Worm (Caenorhabditis elegans) whole organism, L4 larva: Measurements from ENCODE around the gene tiar-1.
"Not testable (repeated sequence)": the region's sequence is repeated elsewhere in the genome, so short reads cannot be mapped to it uniquely, and the experiment has no call there.

ENCODE experiments used
- T26A8.4 ChIP-seq: fragments of 200-800 bp; sonication (Bioruptor generic); IDR thresholded peaks from 2 replicates; pipeline ENCODE4 v1.3.6; 2022; ENCODE audit warnings: missing genetic modification characterization, missing compliant biosample characterization
- Y5F2A.4 ChIP-seq: fragments of 200-800 bp; sonication (Bioruptor generic); optimal IDR thresholded peaks from 2 replicates; lab custom pipeline; 2018; ENCODE audit warnings: mild to moderate bottlenecking, missing genetic modification characterization, missing compliant biosample characterization
- ZK546.5 ChIP-seq, 2 experiments: sonication (generic microtip); optimal IDR thresholded peaks; 2 replicates each; lab custom pipeline; 2017; ENCODE audit warnings: missing biosample characterization in 2 of 2, missing genetic modification characterization in 2 of 2
- ama-1 ChIP-seq: fragments of 150-350 bp; optimal IDR thresholded peaks from 2 replicates; lab custom pipeline; 2014; ENCODE audit warnings: inconsistent platforms, mixed read lengths
- arid-1 ChIP-seq: fragments of 200-800 bp; sonication (Bioruptor generic); conservative IDR thresholded peaks from 2 replicates; pipeline ENCODE4 v1.3.6; 2022; ENCODE audit warnings: missing genetic modification reagents, missing genetic modification characterization, missing compliant biosample characterization
- attf-4 ChIP-seq: sonication (generic microtip); optimal IDR thresholded peaks from 3 replicates; lab custom pipeline; 2017; ENCODE audit warnings: missing biosample characterization, missing genetic modification characterization
- ceh-44 ChIP-seq: fragments of 200-800 bp; sonication (Bioruptor generic); IDR thresholded peaks from 2 replicates; pipeline ENCODE4 v1.3.6; 2022; ENCODE audit warnings: missing genetic modification reagents, missing genetic modification characterization, missing compliant biosample characterization
- ceh-62 ChIP-seq: sonication (generic microtip); optimal IDR thresholded peaks from 2 replicates; lab custom pipeline; 2017; ENCODE audit warnings: missing biosample characterization, missing genetic modification characterization
- cey-2 ChIP-seq: sonication (generic microtip); optimal IDR thresholded peaks from 3 replicates; lab custom pipeline; 2017; ENCODE audit warnings: missing genetic modification characterization, mild to moderate bottlenecking, missing compliant biosample characterization, antibody characterized with exemption, borderline replicate concordance; ENCODE audit not compliant: insufficient read depth
- ctbp-1 ChIP-seq: fragments of 200-800 bp; sonication (Bioruptor generic); IDR thresholded peaks from 2 replicates; pipeline ENCODE4 v1.3.6; 2022; ENCODE audit warnings: missing genetic modification reagents, missing genetic modification characterization, missing compliant biosample characterization
- daf-16 ChIP-seq, 3 experiments: sonication (generic microtip); optimal IDR thresholded peaks; 2 replicates each; lab custom pipeline; 2016 to 2017; ENCODE audit warnings: missing genetic modification characterization in 3 of 3, missing genetic modification reagents in 3 of 3, mild to moderate bottlenecking in 2 of 3, missing compliant biosample characterization in 2 of 3, missing biosample characterization in 1 of 3, moderate library complexity in 1 of 3
- daf-8 ChIP-seq: fragments of 200-800 bp; sonication (Bioruptor generic); IDR thresholded peaks from 2 replicates; pipeline ENCODE4 v1.3.6; 2022; ENCODE audit warnings: missing genetic modification characterization, missing compliant biosample characterization
- dmd-6 ChIP-seq: fragments of 200-800 bp; sonication (Bioruptor generic); IDR thresholded peaks from 2 replicates; pipeline ENCODE4 v1.3.6; 2022; ENCODE audit warnings: missing genetic modification reagents, missing genetic modification characterization, missing compliant biosample characterization
- dpl-1 ChIP-seq: fragments of 150-350 bp; optimal IDR thresholded peaks from 2 replicates; lab custom pipeline; 2014; ENCODE audit warnings: missing biosample characterization, missing genetic modification reagents, missing genetic modification characterization
- duxl-1 ChIP-seq: sonication (generic microtip); optimal IDR thresholded peaks from 2 replicates; lab custom pipeline; 2016; ENCODE audit warnings: mild to moderate bottlenecking, missing genetic modification characterization, moderate library complexity, missing compliant biosample characterization; ENCODE audit not compliant: poor library complexity
- dve-1 ChIP-seq: sonication (generic microtip); optimal IDR thresholded peaks from 2 replicates; lab custom pipeline; 2017; ENCODE audit warnings: antibody characterized with exemption, mild to moderate bottlenecking, missing genetic modification characterization, missing compliant biosample characterization; ENCODE audit not compliant: insufficient read depth
- egl-43 ChIP-seq: fragments of 200-800 bp; sonication (Bioruptor generic); IDR thresholded peaks from 2 replicates; pipeline ENCODE4 v1.3.6; 2022; ENCODE audit warnings: missing genetic modification reagents, missing genetic modification characterization, missing compliant biosample characterization
- hif-1 ChIP-seq, 2 experiments: sonication (generic microtip); optimal IDR thresholded peaks; 2 replicates each; lab custom pipeline; 2016 to 2017; ENCODE audit warnings: missing compliant biosample characterization in 2 of 2, missing genetic modification characterization in 2 of 2, missing genetic modification reagents in 2 of 2, missing genotype in 2 of 2, mild to moderate bottlenecking in 1 of 2
- hlh-11 ChIP-seq: fragments of 200-800 bp; sonication (Bioruptor generic); optimal IDR thresholded peaks from 2 replicates; lab custom pipeline; 2018; ENCODE audit warnings: mild to moderate bottlenecking, missing genetic modification characterization, missing compliant biosample characterization
- hlh-30 ChIP-seq: sonication (generic microtip); optimal IDR thresholded peaks from 2 replicates; lab custom pipeline; 2017; ENCODE audit warnings: antibody characterized with exemption, mild to moderate bottlenecking, missing genetic modification characterization, missing compliant biosample characterization; ENCODE audit not compliant: insufficient read depth
- hmg-1.1 ChIP-seq: fragments of 200-800 bp; sonication (Bioruptor generic); IDR thresholded peaks from 2 replicates; pipeline ENCODE4 v1.3.6; 2022; ENCODE audit warnings: missing genetic modification reagents, missing genetic modification characterization, missing compliant biosample characterization
- lin-13 ChIP-seq: fragments of 150-350 bp; optimal IDR thresholded peaks from 2 replicates; lab custom pipeline; 2014; ENCODE audit warnings: missing biosample characterization, missing genetic modification reagents, missing genetic modification characterization
- lin-38 ChIP-seq: fragments of 200-800 bp; sonication (Bioruptor generic); IDR thresholded peaks from 2 replicates; pipeline ENCODE4 v1.3.6; 2022; ENCODE audit warnings: missing genetic modification reagents, missing genetic modification characterization, missing compliant biosample characterization
- lsy-2 ChIP-seq, 2 experiments: fragments of 150-350 bp in 1 of 2; sonication (generic microtip) in 1 of 2; optimal IDR thresholded peaks; 2 replicates each; lab custom pipeline; 2014 to 2017; ENCODE audit warnings: missing biosample characterization in 2 of 2, missing genetic modification characterization in 2 of 2
- mep-1 ChIP-seq: fragments of 150-350 bp; sonication (generic microtip); optimal IDR thresholded peaks from 3 replicates; lab custom pipeline; 2014; ENCODE audit warnings: missing biosample characterization, missing genetic modification characterization
- mes-2 ChIP-seq: sonication (generic microtip); optimal IDR thresholded peaks from 2 replicates; lab custom pipeline; 2016; ENCODE audit warnings: missing genotype, mild to moderate bottlenecking, missing genetic modification characterization, missing compliant biosample characterization; ENCODE audit not compliant: poor library complexity, severe bottlenecking
- nhr-10 ChIP-seq: fragments of 150-350 bp; optimal IDR thresholded peaks from 2 replicates; lab custom pipeline; 2014; ENCODE audit warnings: missing biosample characterization, missing genetic modification characterization
- nhr-111 ChIP-seq: fragments of 200-800 bp; sonication (Bioruptor generic); optimal IDR thresholded peaks from 2 replicates; lab custom pipeline; 2018; ENCODE audit warnings: mild to moderate bottlenecking, missing genetic modification characterization, missing compliant biosample characterization
- nhr-28 ChIP-seq: fragments of 150-350 bp; optimal IDR thresholded peaks from 2 replicates; lab custom pipeline; 2014; ENCODE audit warnings: missing biosample characterization, missing genetic modification characterization
- nhr-6 ChIP-seq: fragments of 150-350 bp; optimal IDR thresholded peaks from 2 replicates; lab custom pipeline; 2014; ENCODE audit warnings: missing biosample characterization, missing genetic modification characterization
- pha-4 ChIP-seq, 2 experiments: fragments of 150-350 bp in 1 of 2; fragments of 200-800 bp in 1 of 2; sonication (Bioruptor generic) in 1 of 2; IDR thresholded peaks in 1 of 2; optimal IDR thresholded peaks in 1 of 2; 2 replicates each; pipeline versions ENCODE4 v1.3.6 to Lab custom; 2014 to 2022; ENCODE audit warnings: missing genetic modification characterization in 2 of 2, missing genetic modification reagents in 2 of 2, missing biosample characterization in 1 of 2, missing compliant biosample characterization in 1 of 2
- php-3 ChIP-seq: fragments of 200-800 bp; sonication (Bioruptor generic); IDR thresholded peaks from 2 replicates; pipeline ENCODE4 v1.3.6; 2022; ENCODE audit warnings: missing genetic modification reagents, missing genetic modification characterization, missing compliant biosample characterization
- pqm-1 ChIP-seq: sonication (generic microtip); optimal IDR thresholded peaks from 2 replicates; lab custom pipeline; 2017; ENCODE audit warnings: missing biosample characterization, missing genetic modification characterization
- rbr-2 ChIP-seq: sonication (generic microtip); optimal IDR thresholded peaks from 2 replicates; lab custom pipeline; 2016; ENCODE audit warnings: missing genotype, missing genetic modification characterization, missing compliant biosample characterization
- snpc-1.2 ChIP-seq: fragments of 200-800 bp; sonication (Bioruptor generic); IDR thresholded peaks from 2 replicates; pipeline ENCODE4 v1.3.6; 2022; ENCODE audit warnings: missing genetic modification reagents, missing genetic modification characterization, missing compliant biosample characterization
- snpc-4 ChIP-seq: fragments of 150-350 bp; optimal IDR thresholded peaks from 2 replicates; lab custom pipeline; 2014; ENCODE audit warnings: missing biosample characterization, missing genetic modification characterization
- tra-1 ChIP-seq: fragments of 200-800 bp; sonication (Bioruptor generic); IDR thresholded peaks from 2 replicates; pipeline ENCODE4 v1.3.6; 2022; ENCODE audit warnings: missing genetic modification reagents, missing genetic modification characterization, missing compliant biosample characterization
- unc-130 ChIP-seq: sonication (generic microtip); optimal IDR thresholded peaks from 2 replicates; lab custom pipeline; 2016; ENCODE audit warnings: missing genetic modification reagents, missing genetic modification characterization, missing compliant biosample characterization
- unc-62 ChIP-seq, 3 experiments: fragments of 150-350 bp in 1 of 3; sonication (generic microtip); optimal IDR thresholded peaks in 2 of 3; peaks in 1 of 3; 1 replicate in 1 of 3; 2 replicates in 2 of 3; lab custom pipeline; 2014 to 2017; ENCODE audit warnings: missing biosample characterization in 3 of 3, missing genetic modification characterization in 3 of 3, missing genetic modification reagents in 3 of 3, missing genotype in 1 of 3
- zfp-2 ChIP-seq: sonication (generic microtip); optimal IDR thresholded peaks from 2 replicates; lab custom pipeline; 2016; ENCODE audit warnings: mild to moderate bottlenecking, missing genetic modification characterization, missing compliant biosample characterization
- zip-2 ChIP-seq: fragments of 150-350 bp; optimal IDR thresholded peaks from 2 replicates; lab custom pipeline; 2014; ENCODE audit warnings: missing biosample characterization, missing genetic modification characterization
- ztf-7 ChIP-seq: fragments of 150-350 bp; optimal IDR thresholded peaks from 2 replicates; lab custom pipeline; 2014; ENCODE audit warnings: missing biosample characterization, missing genetic modification characterization

The tiar-1 gene

ce11 chrII:5714807-5715206 lies at the start of gene tiar-1, which contains the start of gene lelo-4:
tiar-1 (minus strand) TSS chrII:5714823.
lelo-4 (plus strand) TSS chrII:5714924.
- TF ChIP-seq lsy-2 (tag; optimal IDR thresholded peaks at IDR 0.05; lab: Kevin White, UChicago) (peak in 1 of 2 experiments; percentile 83), ceh-62 (tag; lab: Kevin White, UChicago) (no peak), mep-1 (tag; lab: Kevin White, UChicago) (peak; percentile 55), lin-13 (GFP tag; lab: Kevin White, UChicago) (peak; percentile 64), hif-1 (tag; optimal IDR thresholded peaks at IDR 0.05; lab: Kevin White, UChicago) (peak in 1 of 2 experiments; percentile 45), rbr-2 (tag; lab: Kevin White, UChicago) (peak; percentile 35), T26A8.4 (GFP tag; lab: Robert Waterston, UW) (no peak), nhr-28 (tag; lab: Kevin White, UChicago) (peak; percentile 34), Y5F2A.4 (GFP tag; lab: Kevin White, UChicago) (no peak), lin-38 (GFP tag; lab: Robert Waterston, UW) (peak; percentile 53), hlh-11 (tag; lab: Kevin White, UChicago) (peak; percentile 44), php-3 (GFP tag; lab: Robert Waterston, UW) (0 out of 2 replicates have a peak, but pooled peaks have one; percentile 14), pha-4 (GFP tag; IDR thresholded peaks at IDR 0.05; lab: Robert Waterston, UW) (no peak), pha-4 (tag; optimal IDR thresholded peaks at IDR 0.05; lab: Kevin White, UChicago) (peak; percentile 85), ama-1 (peak; percentile 47), hlh-30 (tag; lab: Kevin White, UChicago) (peak; percentile 51), dpl-1 (GFP tag; lab: Kevin White, UChicago) (peak; percentile 90), ctbp-1 (no peak), unc-62 (GFP tag; optimal IDR thresholded peaks at IDR 0.05 in 1 of 2; lab: Kevin White, UChicago) (peak in 1 of 2 experiments; percentile 87), unc-62 (tag; optimal IDR thresholded peaks at IDR 0.05; lab: Kevin White, UChicago) (no peak), dmd-6 (GFP tag; lab: Robert Waterston, UW) (no peak), unc-130 (GFP tag; lab: Kevin White, UChicago) (peak; percentile 9), arid-1 (GFP tag; lab: Robert Waterston, UW) (0 out of 2 replicates have a peak, but pooled peaks have one; percentile 27), dve-1 (tag; lab: Kevin White, UChicago) (peak; percentile 58), nhr-6 (tag; lab: Kevin White, UChicago) (peak; percentile 38), cey-2 (no peak), nhr-111 (GFP tag; lab: Kevin White, UChicago) (no peak), hmg-1.1 (GFP tag; lab: Robert Waterston, UW) (peak; percentile 44; the same call in 1 of the 2 replicates), zip-2 (no peak), mes-2 (tag; lab: Kevin White, UChicago) (peak; percentile 84), duxl-1 (no peak), ZK546.5 (tag; optimal IDR thresholded peaks at IDR 0.05; lab: Kevin White, UChicago) (peak in 1 of 2 experiments; percentile 84), daf-16 (GFP tag; optimal IDR thresholded peaks at IDR 0.05; lab: Kevin White, UChicago) (no peak), daf-16 (tag; optimal IDR thresholded peaks at IDR 0.05; lab: Kevin White, UChicago) (peak; percentile 48), zfp-2 (tag; lab: Kevin White, UChicago) (peak; percentile 18), tra-1 (no peak)

- TF ChIP-seq snpc-1.2 (GFP tag; lab: Robert Waterston, UW); ctbp-1; ZK546.5 (tag; optimal IDR thresholded peaks at IDR 0.05; lab: Kevin White, UChicago): not testable (repeated sequence)
Observed at ce11 chrII:5757656-5758055, 43.0 kb upstream of the tiar-1 start, which contains the start of the genes F10C1.3 and F10C1.23. F10C1.3 (minus strand) TSS chrII:5757756. F10C1.23 (plus strand) TSS chrII:5758040.

ce11 chrII:5754168-5754567 lies 39.5 kb upstream of the tiar-1 start, which contains the start of gene F10C1.8:
F10C1.8 (plus strand) TSS chrII:5754468.
- no peak for TF ChIP-seq lin-13 (GFP tag; lab: Kevin White, UChicago)
- no peak for TF ChIP-seq unc-130 (GFP tag; lab: Kevin White, UChicago)
- TF ChIP-seq nhr-10, result no peak
- TF ChIP-seq egl-43 (GFP tag; lab: Robert Waterston, UW), result no peak
- TF ChIP-seq nhr-28 (tag; lab: Kevin White, UChicago), result no peak
- TF ChIP-seq pqm-1 (tag; lab: Kevin White, UChicago), result no peak
- TF ChIP-seq daf-8, result no peak
- TF ChIP-seq daf-16 (GFP tag; optimal IDR thresholded peaks at IDR 0.05; lab: Kevin White, UChicago), result no peak
- TF ChIP-seq daf-16 (tag; optimal IDR thresholded peaks at IDR 0.05; lab: Kevin White, UChicago), result no peak
- no peak for TF ChIP-seq ceh-44 (GFP tag; lab: Robert Waterston, UW)
- TF ChIP-seq ztf-7 (tag; lab: Kevin White, UChicago), result no peak
- no peak for TF ChIP-seq snpc-4 (tag; lab: Kevin White, UChicago)
- no peak for TF ChIP-seq attf-4
